Worm (Caenorhabditis elegans): Measurements from ENCODE around the gene soap-1.

Gene soap-1

DNA sequence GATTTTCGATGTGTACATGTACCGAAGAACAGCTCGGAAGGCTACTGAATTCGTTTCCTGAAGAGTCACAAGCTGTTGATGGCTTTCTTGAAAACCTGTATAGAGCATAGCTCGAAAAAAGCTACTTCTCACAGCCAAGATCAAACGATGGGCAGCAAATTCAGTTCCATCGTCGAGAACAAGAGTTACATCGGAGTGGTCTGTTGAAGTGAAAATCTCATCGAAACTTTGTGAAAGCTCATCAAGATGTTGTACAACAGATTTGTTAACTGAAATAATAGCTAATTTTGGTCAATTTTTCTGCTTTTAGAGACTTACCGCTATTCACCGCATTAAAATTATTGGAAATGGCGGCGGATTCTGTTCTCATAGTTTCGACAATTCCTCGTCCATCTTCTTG, 22.0 kb upstream of the soap-1 start:
- TF ChIP-seq nhr-43 (tag; optimal IDR thresholded peaks at IDR 0.05; ENCODE audit: poor library complexity, severe bottlenecking): no peak

- no peak for TF ChIP-seq lsy-12 (tag; optimal IDR thresholded peaks at IDR 0.05)
- TF ChIP-seq fkh-10 (GFP tag; optimal IDR thresholded peaks at IDR 0.05): no peak
- no peak for TF ChIP-seq egl-5 (tag; optimal IDR thresholded peaks at IDR 0.05)
- no peak for TF ChIP-seq nfya-1 (tag; optimal IDR thresholded peaks at IDR 0.05; ENCODE audit: insufficient read depth)
- TF ChIP-seq sea-2 (GFP tag; optimal IDR thresholded peaks at IDR 0.05): no peak
- no peak for TF ChIP-seq snpc-4 (tag; optimal IDR thresholded peaks at IDR 0.05)
- no peak for TF ChIP-seq skn-1 (tag; optimal IDR thresholded peaks at IDR 0.05)
- TF ChIP-seq nhr-23 (tag; optimal IDR thresholded peaks at IDR 0.05): no peak
- no peak for TF ChIP-seq ceh-82 (tag; optimal IDR thresholded peaks at IDR 0.05)
- no peak for TF ChIP-seq ZK546.5 (tag; optimal IDR thresholded peaks at IDR 0.05)
- no peak for TF ChIP-seq fos-1 (tag; optimal IDR thresholded peaks at IDR 0.05)
- TF ChIP-seq ceh-16 (tag; optimal IDR thresholded peaks at IDR 0.05): no peak
- TF ChIP-seq lin-39 (tag; optimal IDR thresholded peaks at IDR 0.05): no peak
- no peak for TF ChIP-seq fkh-2 (tag; optimal IDR thresholded peaks at IDR 0.05)
- no peak for TF ChIP-seq pqm-1 (tag; optimal IDR thresholded peaks at IDR 0.05)
- TF ChIP-seq nhr-77 (tag; optimal IDR thresholded peaks at IDR 0.05): no peak
- no peak for TF ChIP-seq daf-12 (tag; optimal IDR thresholded peaks at IDR 0.05)
- no peak for TF ChIP-seq nhr-43 (tag; optimal IDR thresholded peaks at IDR 0.05; ENCODE audit: poor library complexity, severe bottlenecking)
- TF ChIP-seq R02D3.7 (tag; optimal IDR thresholded peaks at IDR 0.05): no peak
Observed at ce11 chrV:7234726-7235125, 20.0 kb upstream of the soap-1 start, which contains the start of gene C05C8.5. Gene C05C8.5, minus strand, starts transcription at chrV:7234826.

ce11 chrV:7231524-7231923, 16.8 kb upstream of the soap-1 start:
- TF ChIP-seq unc-39 (tag; optimal IDR thresholded peaks at IDR 0.05) (no peak), unc-62 (GFP tag; optimal IDR thresholded peaks at IDR 0.05) (no peak), fos-1 (tag; optimal IDR thresholded peaks at IDR 0.05) (no peak), nhr-77 (tag; optimal IDR thresholded peaks at IDR 0.05) (no peak), nhr-43 (tag; optimal IDR thresholded peaks at IDR 0.05; ENCODE audit: poor library complexity, severe bottlenecking) (no peak), ceh-16 (tag; optimal IDR thresholded peaks at IDR 0.05) (no peak)

DNA sequence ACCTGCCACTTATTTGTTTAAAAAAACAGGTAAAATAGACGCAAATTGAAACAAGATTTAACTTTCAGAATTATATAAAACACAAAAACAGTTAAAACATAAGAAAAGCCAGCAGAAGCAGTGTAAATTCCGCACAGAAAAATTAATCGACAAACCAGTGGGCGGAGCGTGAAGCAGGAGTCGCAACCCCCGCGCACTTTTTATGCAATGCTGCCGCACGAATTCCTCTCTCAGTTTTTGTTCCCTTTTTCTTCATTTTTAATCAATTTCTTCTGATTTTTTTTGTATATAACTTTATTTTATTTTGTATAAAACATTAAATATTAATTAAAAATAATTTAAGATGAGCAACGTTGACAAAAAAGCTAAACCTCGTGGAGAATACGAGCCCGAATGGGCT, 16.1 kb upstream of the soap-1 start, which contains the start of the genes gei-6 and krr-1:
Gene gei-6 (minus strand): TSS at position 2 of the 400 bp plus-strand sequence.
Gene krr-1 (plus strand): TSS at position 344 of the 400 bp plus-strand sequence.
- TF ChIP-seq nhr-43 (tag; optimal IDR thresholded peaks at IDR 0.05; ENCODE audit: poor library complexity, severe bottlenecking) (peak; percentile 20), lin-39 (tag; optimal IDR thresholded peaks at IDR 0.05) (peak; percentile 12), lin-15B (tag; optimal IDR thresholded peaks at IDR 0.05) (peak; percentile 78), fkh-2 (tag; optimal IDR thresholded peaks at IDR 0.05) (no peak), pha-4 (tag; optimal IDR thresholded peaks at IDR 0.05) (peak; percentile 65), hmg-11 (tag; optimal IDR thresholded peaks at IDR 0.05) (peak; percentile 73), R02D3.7 (tag; optimal IDR thresholded peaks at IDR 0.05) (peak; percentile 17), nhr-25 (tag; optimal IDR thresholded peaks at IDR 0.05) (no peak), nhr-23 (tag; optimal IDR thresholded peaks at IDR 0.05) (peak; percentile 50), elt-2 (tag; optimal IDR thresholded peaks at IDR 0.05) (peak; percentile 14), unc-39 (tag; optimal IDR thresholded peaks at IDR 0.05) (no peak), nfya-1 (tag; optimal IDR thresholded peaks at IDR 0.05; ENCODE audit: insufficient read depth) (peak; percentile 58)

- TF ChIP-seq elt-2 (tag; optimal IDR thresholded peaks at IDR 0.05) (no peak), mml-1 (tag; optimal IDR thresholded peaks at IDR 0.05) (no peak), nhr-67 (tag; optimal IDR thresholded peaks at IDR 0.05) (no peak), sea-2 (GFP tag; optimal IDR thresholded peaks at IDR 0.05) (no peak), ama-1 (optimal IDR thresholded peaks at IDR 0.05) (no peak), fos-1 (tag; optimal IDR thresholded peaks at IDR 0.05) (no peak), unc-39 (tag; optimal IDR thresholded peaks at IDR 0.05) (no peak), nhr-76 (tag; optimal IDR thresholded peaks at IDR 0.05) (no peak), ceh-9 (tag; optimal IDR thresholded peaks at IDR 0.05) (no peak), nhr-43 (tag; optimal IDR thresholded peaks at IDR 0.05; ENCODE audit: poor library complexity, severe bottlenecking) (no peak), elt-1 (tag; optimal IDR thresholded peaks at IDR 0.05) (no peak)
Observed at ce11 chrV:7225894-7226293, 11.2 kb upstream of the soap-1 start.

DNA sequence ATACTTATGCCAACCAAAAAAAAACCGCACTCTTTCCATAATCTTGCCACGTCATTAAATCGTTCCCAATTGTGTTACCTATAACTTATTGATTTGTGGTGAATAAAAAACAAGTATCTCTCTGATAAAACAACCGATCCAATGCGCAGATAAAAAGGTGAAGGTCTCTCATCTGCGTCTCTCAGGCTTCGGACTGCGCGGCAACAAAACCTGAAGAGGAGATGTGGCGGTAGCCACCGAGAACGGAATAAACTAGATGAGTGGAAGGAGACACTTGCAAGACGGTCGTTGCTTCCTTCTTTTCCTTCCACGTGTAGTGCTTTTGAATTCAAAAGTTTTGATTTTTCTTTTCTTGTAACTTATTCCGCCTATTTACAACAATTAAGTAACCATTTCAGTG, 10.2 kb upstream of the soap-1 start, which contains the start of gene fkb-3:
Gene fkb-3 (plus strand): TSS at position 277 of the 400 bp plus-strand sequence.
- TF ChIP-seq fkh-10 (GFP tag; optimal IDR thresholded peaks at IDR 0.05): no peak
- TF ChIP-seq mdl-1 (tag; optimal IDR thresholded peaks at IDR 0.05): no peak
- TF ChIP-seq elt-2 (tag; optimal IDR thresholded peaks at IDR 0.05): no peak
- TF ChIP-seq ceh-28 (tag; optimal IDR thresholded peaks at IDR 0.05): peak; percentile 12
- peak; percentile 65 for TF ChIP-seq nhr-23 (tag; optimal IDR thresholded peaks at IDR 0.05)
- TF ChIP-seq hmg-11 (tag; optimal IDR thresholded peaks at IDR 0.05): no peak
- TF ChIP-seq nhr-237 (tag; optimal IDR thresholded peaks at IDR 0.05): no peak
- TF ChIP-seq eor-1 (tag; optimal IDR thresholded peaks at IDR 0.05): no peak
- TF ChIP-seq ceh-82 (tag; optimal IDR thresholded peaks at IDR 0.05): no peak
- peak; percentile 74 for TF ChIP-seq nhr-25 (tag; optimal IDR thresholded peaks at IDR 0.05)
- no peak for TF ChIP-seq tbx-2 (tag; optimal IDR thresholded peaks at IDR 0.05)
- peak in 1 of 3 experiments; percentile 18 for TF ChIP-seq elt-3 (tag; optimal IDR thresholded peaks at IDR 0.05)
- no peak for TF ChIP-seq fos-1 (tag; optimal IDR thresholded peaks at IDR 0.05)
- TF ChIP-seq elt-1 (tag; optimal IDR thresholded peaks at IDR 0.05): peak; percentile 30
- no peak for TF ChIP-seq ceh-16 (tag; optimal IDR thresholded peaks at IDR 0.05)
- no peak for TF ChIP-seq nhr-28 (tag; optimal IDR thresholded peaks at IDR 0.05)
- TF ChIP-seq sea-2 (GFP tag; optimal IDR thresholded peaks at IDR 0.05): no peak
- no peak for TF ChIP-seq nhr-11 (tag; optimal IDR thresholded peaks at IDR 0.05)
- TF ChIP-seq lin-15B (tag; optimal IDR thresholded peaks at IDR 0.05): peak; percentile 3
- no peak for TF ChIP-seq pha-4 (tag; optimal IDR thresholded peaks at IDR 0.05)
- TF ChIP-seq nhr-67 (tag; optimal IDR thresholded peaks at IDR 0.05): no peak
- TF ChIP-seq egl-5 (tag; optimal IDR thresholded peaks at IDR 0.05): no peak
- no peak for TF ChIP-seq lsy-12 (tag; optimal IDR thresholded peaks at IDR 0.05)
